Fruit fly (Drosophila melanogaster) whole organism, pupa: ENCODE results near the gene Pgant6.

Experiments used
- CG10348 ChIP-seq: fragments of 200-800 bp; sonication (Bioruptor generic); IDR thresholded peaks from 2 replicates; pipeline ENCODE4 v1.3.6; 2022; ENCODE audit warnings: missing biosample characterization, missing genetic modification characterization
- CG12605 ChIP-seq: fragments of 200-800 bp; sonication (Bioruptor generic); IDR thresholded peaks from 2 replicates; pipeline ENCODE4 v1.3.6; 2022; ENCODE audit warnings: missing biosample characterization, missing genetic modification characterization
- CG13204 ChIP-seq: fragments of 200-800 bp; sonication (Bioruptor generic); optimal IDR thresholded peaks from 2 replicates; lab custom pipeline; 2018; ENCODE audit warnings: missing biosample characterization, mild to moderate bottlenecking, missing genetic modification characterization, moderate library complexity
- CG14655 ChIP-seq: fragments of 200-800 bp; sonication (Bioruptor generic); optimal IDR thresholded peaks from 3 replicates; lab custom pipeline; 2017; ENCODE audit warnings: mild to moderate bottlenecking, missing biosample characterization, missing genetic modification reagents, missing genetic modification characterization
- CG15710 ChIP-seq: fragments of 200-800 bp; sonication (Bioruptor generic); optimal IDR thresholded peaks from 2 replicates; lab custom pipeline; 2018; ENCODE audit warnings: missing biosample characterization, mild to moderate bottlenecking, missing genetic modification characterization, moderate library complexity
- CG17806 ChIP-seq: fragments of 200-800 bp; sonication (Bioruptor generic); optimal IDR thresholded peaks from 2 replicates; lab custom pipeline; 2018; ENCODE audit warnings: missing biosample characterization, mild to moderate bottlenecking, missing genetic modification characterization, moderate library complexity
- CG32121 ChIP-seq: fragments of 200-800 bp; sonication (Bioruptor generic); IDR thresholded peaks from 2 replicates; pipeline ENCODE4 v1.3.6; 2022; ENCODE audit warnings: missing biosample characterization, missing genetic modification characterization
- CG34367 ChIP-seq: fragments of 200-800 bp; sonication (Bioruptor generic); optimal IDR thresholded peaks from 2 replicates; lab custom pipeline; 2018; ENCODE audit warnings: missing biosample characterization, mild to moderate bottlenecking, missing genetic modification characterization
- CG4496 ChIP-seq: fragments of 200-800 bp; sonication (Bioruptor generic); IDR thresholded peaks from 3 replicates; pipeline ENCODE4 v1.3.6; 2022; ENCODE audit warnings: missing biosample characterization, missing genetic modification characterization
- CG8159 ChIP-seq: fragments of 200-800 bp; sonication (Bioruptor generic); optimal IDR thresholded peaks from 3 replicates; lab custom pipeline; 2018; ENCODE audit warnings: missing biosample characterization, mild to moderate bottlenecking, missing genetic modification characterization, moderate library complexity
- CG8301 ChIP-seq: fragments of 200-800 bp; sonication (Bioruptor generic); optimal IDR thresholded peaks from 2 replicates; lab custom pipeline; 2018; ENCODE audit warnings: missing biosample characterization, mild to moderate bottlenecking, missing genetic modification characterization
- CG9948 ChIP-seq: fragments of 200-800 bp; sonication (Bioruptor generic); optimal IDR thresholded peaks from 2 replicates; lab custom pipeline; 2018; ENCODE audit warnings: missing biosample characterization, mild to moderate bottlenecking, missing genetic modification characterization, moderate library complexity
- D1 ChIP-seq: fragments of 200-800 bp; sonication (Bioruptor generic); optimal IDR thresholded peaks from 2 replicates; lab custom pipeline; 2018; ENCODE audit warnings: missing biosample characterization, mild to moderate bottlenecking, missing genetic modification characterization, moderate library complexity
- EcR ChIP-seq: fragments of 200-800 bp; sonication (Bioruptor generic); optimal IDR thresholded peaks from 3 replicates; lab custom pipeline; 2019; ENCODE audit warnings: missing biosample characterization, missing genetic modification characterization, mild to moderate bottlenecking, moderate library complexity, missing genetic modification reagents
- Ets98B ChIP-seq: fragments of 200-800 bp; sonication (Bioruptor generic); IDR thresholded peaks from 2 replicates; pipeline ENCODE4 v1.3.6; 2022; ENCODE audit warnings: missing biosample characterization, missing genetic modification characterization
- Pif1A ChIP-seq: fragments of 200-800 bp; sonication (Bioruptor generic); optimal IDR thresholded peaks from 3 replicates; lab custom pipeline; 2016; ENCODE audit warnings: missing biosample characterization, missing genetic modification characterization
- Pif1B ChIP-seq: fragments of 200-800 bp; sonication (Bioruptor generic); optimal IDR thresholded peaks from 3 replicates; lab custom pipeline; 2016; ENCODE audit warnings: missing biosample characterization, missing genetic modification characterization
- Snoo ChIP-seq: fragments of 200-800 bp; sonication (Bioruptor generic); optimal IDR thresholded peaks from 3 replicates; lab custom pipeline; 2017; ENCODE audit warnings: missing biosample characterization, mild to moderate bottlenecking, missing genetic modification characterization, inconsistent platforms
- fd96Ca ChIP-seq: fragments of 200-800 bp; sonication (Bioruptor generic); IDR thresholded peaks from 3 replicates; pipeline ENCODE4 v1.3.6; 2022; ENCODE audit warnings: missing biosample characterization, missing genetic modification characterization
- gl ChIP-seq: fragments of 200-800 bp; sonication (Bioruptor generic); optimal IDR thresholded peaks from 2 replicates; lab custom pipeline; 2018; ENCODE audit warnings: missing biosample characterization, mild to moderate bottlenecking, missing genetic modification characterization
- rn ChIP-seq: fragments of 200-800 bp; sonication (Bioruptor generic); IDR thresholded peaks from 2 replicates; pipeline ENCODE4 v1.3.6; 2022; ENCODE audit warnings: missing biosample characterization, missing genetic modification characterization

Pgant6 gene

dm6 chr3L:2766269-2767088 is 15.6 kb upstream of the Pgant6 start, which contains the start of the genes Mrtf and Non2:
Gene Mrtf, minus strand, starts transcription at chr3L:2766536.
Gene Non2, plus strand, starts transcription at chr3L:2766999.
- TF ChIP-seq gl (tag; lab: Kevin White, UChicago) (no peak), CG34367 (tag; lab: Kevin White, UChicago) (peak; percentile 19), CG12605 (GFP tag; lab: Robert Waterston, UW) (0 out of 2 replicates have a peak, but pooled peaks have one; percentile 13), CG32121 (GFP tag; lab: Robert Waterston, UW) (no peak), CG10348 (no peak), CG4496 (GFP tag; lab: Robert Waterston, UW) (no peak), CG13204 (GFP tag; lab: Kevin White, UChicago) (no peak), EcR (no peak), CG8159 (tag; lab: Kevin White, UChicago) (peak; percentile 53), fd96Ca (GFP tag; lab: Robert Waterston, UW) (peak; percentile 57; the same call in 2 of the 3 replicates), D1 (no peak), CG9948 (tag; lab: Kevin White, UChicago) (peak; percentile 36), CG15710 (tag; lab: Kevin White, UChicago) (peak; percentile 47), Pif1B (GFP tag; lab: Kevin White, UChicago) (no peak), rn (GFP tag; lab: Robert Waterston, UW) (0 out of 2 replicates have a peak, but pooled peaks have one; percentile 18), Ets98B (GFP tag; lab: Robert Waterston, UW) (peak; percentile 44), CG14655 (GFP tag; lab: Kevin White, UChicago) (peak; percentile 45), CG8301 (tag; lab: Kevin White, UChicago) (peak; percentile 17), Snoo (tag; lab: Kevin White, UChicago) (peak; percentile 35), CG17806 (tag; lab: Kevin White, UChicago) (peak; percentile 32), Pif1A (peak; percentile 54)

- TF ChIP-seq fd96Ca (GFP tag; lab: Robert Waterston, UW) (peak; percentile 21; the same call in 2 of the 3 replicates), CG32121 (GFP tag; lab: Robert Waterston, UW) (no peak), CG15710 (tag; lab: Kevin White, UChicago) (peak; percentile 1), Snoo (tag; lab: Kevin White, UChicago) (peak; percentile 10), Ets98B (GFP tag; lab: Robert Waterston, UW) (no peak)
- TF ChIP-seq, all 21 proteins: peak for 3
Measured at dm6 chr3L:2772045-2772444, 10.0 kb upstream of the Pgant6 start, which contains the start of gene AhcyL1. Gene AhcyL1, minus strand, starts transcription at chr3L:2772325.

- peak; percentile 95 for TF ChIP-seq CG4496 (GFP tag; lab: Robert Waterston, UW)
- peak; percentile 89 for TF ChIP-seq Ets98B (GFP tag; lab: Robert Waterston, UW)
- TF ChIP-seq fd96Ca (GFP tag; lab: Robert Waterston, UW), result peak; percentile 87
- no peak for TF ChIP-seq Pif1A
- TF ChIP-seq CG17806 (tag; lab: Kevin White, UChicago), result peak; percentile 88
- peak; percentile 95 for TF ChIP-seq CG15710 (tag; lab: Kevin White, UChicago)
- TF ChIP-seq CG32121 (GFP tag; lab: Robert Waterston, UW), result peak; percentile 91
- peak; percentile 69 for TF ChIP-seq gl (tag; lab: Kevin White, UChicago)
- peak; percentile 89 for TF ChIP-seq CG9948 (tag; lab: Kevin White, UChicago)
- TF ChIP-seq CG8159 (tag; lab: Kevin White, UChicago), result peak; percentile 92
- TF ChIP-seq CG12605 (GFP tag; lab: Robert Waterston, UW), result peak; percentile 87
- TF ChIP-seq CG10348, result peak; percentile 70
- TF ChIP-seq Pif1B (GFP tag; lab: Kevin White, UChicago), result no peak
- no peak for TF ChIP-seq D1
- peak; percentile 86 for TF ChIP-seq CG8301 (tag; lab: Kevin White, UChicago)
- TF ChIP-seq rn (GFP tag; lab: Robert Waterston, UW), result peak; percentile 88
- peak; percentile 31 for TF ChIP-seq EcR
- peak; percentile 88 for TF ChIP-seq CG34367 (tag; lab: Kevin White, UChicago)
- peak; percentile 92 for TF ChIP-seq Snoo (tag; lab: Kevin White, UChicago)
- no peak for TF ChIP-seq CG13204 (GFP tag; lab: Kevin White, UChicago)
- no peak for TF ChIP-seq CG14655 (GFP tag; lab: Kevin White, UChicago)
Measured at dm6 chr3L:2773968-2774461, 8.0 kb upstream of the Pgant6 start, which contains the start of the genes CG12093 and Atg2. Gene CG12093, minus strand, starts transcription at chr3L:2774007. Gene Atg2, plus strand, starts transcription at chr3L:2774338.

- TF ChIP-seq CG14655 (GFP tag; lab: Kevin White, UChicago), result no peak
- TF ChIP-seq CG8301 (tag; lab: Kevin White, UChicago), result no peak
- TF ChIP-seq Pif1B (GFP tag; lab: Kevin White, UChicago), result no peak
- TF ChIP-seq CG13204 (GFP tag; lab: Kevin White, UChicago), result no peak
- no peak for TF ChIP-seq CG4496 (GFP tag; lab: Robert Waterston, UW)
- TF ChIP-seq EcR, result no peak
- no peak for TF ChIP-seq CG8159 (tag; lab: Kevin White, UChicago)
- TF ChIP-seq CG17806 (tag; lab: Kevin White, UChicago), result no peak
- no peak for TF ChIP-seq CG10348
- no peak for TF ChIP-seq Ets98B (GFP tag; lab: Robert Waterston, UW)
Measured at dm6 chr3L:2780711-2781110, 1.3 kb upstream of the Pgant6 start, which contains the start of gene mRpS35. Gene mRpS35, plus strand, starts transcription at chr3L:2780899.

DNA sequence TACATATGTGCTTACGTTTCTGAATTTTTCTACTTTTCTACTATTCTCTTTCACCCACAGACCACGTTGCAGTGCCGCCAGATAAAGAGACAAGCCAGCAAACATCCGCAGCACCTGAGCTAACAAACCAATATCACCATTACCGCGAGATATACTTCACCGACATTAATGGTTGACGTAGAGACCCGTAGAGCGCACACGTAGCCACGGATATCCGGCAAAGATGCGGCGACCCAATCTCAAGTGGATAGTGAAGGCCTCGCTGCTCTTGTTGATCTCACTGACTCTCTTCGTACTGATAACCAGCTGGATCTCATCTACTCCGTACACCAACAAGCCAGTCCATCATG is 598 bp downstream of the Pgant6 start:
- TF ChIP-seq CG32121 (GFP tag; lab: Robert Waterston, UW) (no peak), CG17806 (tag; lab: Kevin White, UChicago) (no peak), Pif1B (GFP tag; lab: Kevin White, UChicago) (no peak), CG8301 (tag; lab: Kevin White, UChicago) (no peak), EcR (no peak), Pif1A (no peak), CG13204 (GFP tag; lab: Kevin White, UChicago) (no peak), Snoo (tag; lab: Kevin White, UChicago) (no peak), CG15710 (tag; lab: Kevin White, UChicago) (no peak), gl (tag; lab: Kevin White, UChicago) (no peak), CG14655 (GFP tag; lab: Kevin White, UChicago) (no peak), CG9948 (tag; lab: Kevin White, UChicago) (no peak), Ets98B (GFP tag; lab: Robert Waterston, UW) (no peak), CG4496 (GFP tag; lab: Robert Waterston, UW) (no peak), rn (GFP tag; lab: Robert Waterston, UW) (no peak), D1 (no peak), CG12605 (GFP tag; lab: Robert Waterston, UW) (no peak), CG10348 (no peak), CG8159 (tag; lab: Kevin White, UChicago) (no peak)
